Worm (Caenorhabditis elegans): ENCODE results near the gene snt-5.

DNA sequence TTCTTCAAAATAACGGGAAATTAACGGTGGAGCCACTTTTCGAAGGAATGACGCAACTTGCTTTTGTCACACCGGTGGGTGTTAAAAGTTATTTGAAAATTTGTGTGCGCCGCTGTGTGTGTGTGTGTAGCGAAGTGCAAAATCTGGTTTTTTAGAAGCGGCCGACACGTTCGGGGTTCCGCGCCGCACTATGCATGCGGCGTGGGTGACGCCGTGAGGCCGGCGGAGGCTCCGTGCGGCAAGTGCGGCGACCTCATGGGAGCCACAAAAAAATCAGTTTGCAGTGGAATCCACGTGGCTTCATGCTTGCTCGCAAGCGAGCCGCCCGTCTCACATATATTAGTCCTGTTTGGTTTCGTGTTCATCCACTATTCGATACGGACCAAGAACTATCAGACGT lies 43.9 kb upstream of the snt-5 start:
- TF ChIP-seq snpc-4 (tag; optimal IDR thresholded peaks at IDR 0.05) = no peak
- TF ChIP-seq ama-1 (optimal IDR thresholded peaks at IDR 0.05) = no peak
- no peak for TF ChIP-seq nhr-25 (tag; optimal IDR thresholded peaks at IDR 0.05)

All from whole organism, L2 larva.